Worm (Caenorhabditis elegans) whole organism, L2 larva: ENCODE measurements around the gene T25B2.3.

Source experiments
- C34F6.9 ChIP-seq: fragments of 150-350 bp; optimal IDR thresholded peaks from 2 replicates; lab custom pipeline; 2014; ENCODE audit warnings: missing biosample characterization, missing genetic modification characterization
- F13H6.1 ChIP-seq: sonication (generic microtip); optimal IDR thresholded peaks from 2 replicates; lab custom pipeline; 2016; ENCODE audit warnings: missing genetic modification characterization, missing compliant biosample characterization
- R02D3.7 ChIP-seq: fragments of 150-350 bp; optimal IDR thresholded peaks from 2 replicates; lab custom pipeline; 2014; ENCODE audit warnings: missing biosample characterization, missing genetic modification characterization
- ZK546.5 ChIP-seq: sonication (generic microtip); optimal IDR thresholded peaks from 2 replicates; lab custom pipeline; 2017; ENCODE audit warnings: missing biosample characterization, missing genetic modification characterization
- aly-2 ChIP-seq: fragments of 150-350 bp; optimal IDR thresholded peaks from 2 replicates; lab custom pipeline; 2014; ENCODE audit warnings: missing biosample characterization, missing genetic modification characterization
- blmp-1 ChIP-seq: sonication (generic microtip); optimal IDR thresholded peaks from 2 replicates; lab custom pipeline; 2017; ENCODE audit warnings: missing genetic modification characterization, mild to moderate bottlenecking, missing compliant biosample characterization, antibody characterized with exemption, moderate library complexity; ENCODE audit not compliant: insufficient read depth
- ceh-82 ChIP-seq: fragments of 150-350 bp; optimal IDR thresholded peaks from 2 replicates; lab custom pipeline; 2014; ENCODE audit warnings: missing biosample characterization, missing genetic modification characterization
- crh-2 ChIP-seq: sonication (generic microtip); optimal IDR thresholded peaks from 2 replicates; lab custom pipeline; 2017; ENCODE audit warnings: missing biosample characterization, missing genetic modification characterization
- dmd-4 ChIP-seq: sonication (generic microtip); optimal IDR thresholded peaks from 2 replicates; lab custom pipeline; 2017; ENCODE audit warnings: missing biosample characterization, missing genetic modification characterization
- egl-27 ChIP-seq: sonication (generic microtip); optimal IDR thresholded peaks from 3 replicates; lab custom pipeline; 2017; ENCODE audit warnings: missing biosample characterization, missing genetic modification reagents, missing genetic modification characterization
- elt-1 ChIP-seq: fragments of 150-350 bp; optimal IDR thresholded peaks from 2 replicates; lab custom pipeline; 2014; ENCODE audit warnings: missing biosample characterization, missing genetic modification characterization
- fos-1 ChIP-seq: fragments of 150-350 bp; optimal IDR thresholded peaks from 2 replicates; lab custom pipeline; 2014; ENCODE audit warnings: missing biosample characterization, missing genetic modification characterization
- gmeb-1 ChIP-seq: fragments of 150-350 bp; optimal IDR thresholded peaks from 2 replicates; lab custom pipeline; 2014; ENCODE audit warnings: missing biosample characterization, missing genetic modification characterization
- lin-39 ChIP-seq: fragments of 150-350 bp; optimal IDR thresholded peaks from 2 replicates; lab custom pipeline; 2014; ENCODE audit warnings: missing biosample characterization, missing genetic modification reagents, missing genetic modification characterization
- mbf-1 ChIP-seq: sonication (generic microtip); optimal IDR thresholded peaks from 2 replicates; lab custom pipeline; 2017; ENCODE audit warnings: missing biosample characterization, missing genetic modification characterization
- mdl-1 ChIP-seq, 2 experiments: fragments of 150-350 bp in 1 of 2; sonication (generic microtip) in 1 of 2; optimal IDR thresholded peaks; 2 replicates each; lab custom pipeline; 2017; ENCODE audit warnings: missing biosample characterization in 2 of 2, missing genetic modification characterization in 2 of 2
- nhr-11 ChIP-seq: fragments of 150-350 bp; optimal IDR thresholded peaks from 2 replicates; lab custom pipeline; 2014; ENCODE audit warnings: missing biosample characterization, missing genetic modification characterization
- nhr-12 ChIP-seq: fragments of 150-350 bp; optimal IDR thresholded peaks from 2 replicates; lab custom pipeline; 2014; ENCODE audit warnings: missing biosample characterization, missing genetic modification characterization
- nhr-77 ChIP-seq: fragments of 150-350 bp; optimal IDR thresholded peaks from 2 replicates; lab custom pipeline; 2014; ENCODE audit warnings: missing biosample characterization, missing genetic modification characterization
- peb-1 ChIP-seq: fragments of 150-350 bp; optimal IDR thresholded peaks from 2 replicates; lab custom pipeline; 2014; ENCODE audit warnings: missing biosample characterization, missing genetic modification characterization
- sem-4 ChIP-seq: fragments of 150-350 bp; optimal IDR thresholded peaks from 2 replicates; lab custom pipeline; 2014; ENCODE audit warnings: missing biosample characterization, missing genetic modification reagents, missing genetic modification characterization
- sma-9 ChIP-seq, 2 experiments: fragments of 150-350 bp in 1 of 2; sonication (generic microtip) in 1 of 2; optimal IDR thresholded peaks; 2 replicates each; lab custom pipeline; 2014 to 2016; ENCODE audit warnings: missing genetic modification characterization in 2 of 2, mild to moderate bottlenecking in 1 of 2, missing biosample characterization in 1 of 2, missing compliant biosample characterization in 1 of 2, missing genetic modification reagents in 1 of 2, moderate library complexity in 1 of 2
- snpc-4 ChIP-seq: fragments of 150-350 bp; optimal IDR thresholded peaks from 2 replicates; lab custom pipeline; 2014; ENCODE audit warnings: missing biosample characterization, missing genetic modification characterization
- unc-62 ChIP-seq: fragments of 150-350 bp; optimal IDR thresholded peaks from 2 replicates; lab custom pipeline; 2014; ENCODE audit warnings: missing biosample characterization, missing genetic modification reagents, missing genetic modification characterization
- zag-1 ChIP-seq: fragments of 150-350 bp; optimal IDR thresholded peaks from 2 replicates; lab custom pipeline; 2014; ENCODE audit warnings: missing biosample characterization, missing genetic modification characterization
- ztf-1 ChIP-seq: fragments of 200-800 bp; sonication (Bioruptor generic); conservative IDR thresholded peaks from 2 replicates; pipeline ENCODE4 v1.3.6; 2022; ENCODE audit warnings: missing genetic modification characterization, missing compliant biosample characterization
- ztf-11 ChIP-seq: sonication (generic microtip); optimal IDR thresholded peaks from 2 replicates; lab custom pipeline; 2017; ENCODE audit warnings: missing biosample characterization, missing genetic modification characterization
- ztf-4 ChIP-seq: fragments of 150-350 bp; optimal IDR thresholded peaks from 2 replicates; lab custom pipeline; 2014; ENCODE audit warnings: missing biosample characterization, missing genetic modification characterization

The T25B2.3 gene

ce11 chrX:6219892-6220291 is 44.0 kb downstream of the T25B2.3 start (continued):
- no peak for TF ChIP-seq nhr-12 (tag; lab: Kevin White, UChicago)
- peak; percentile 53 for TF ChIP-seq egl-27 (tag; lab: Kevin White, UChicago)
- TF ChIP-seq ZK546.5 (tag; lab: Kevin White, UChicago), result no peak
- no peak for TF ChIP-seq zag-1 (tag; lab: Kevin White, UChicago)
- TF ChIP-seq ztf-4 (tag; lab: Kevin White, UChicago), result no peak
- peak; percentile 20 for TF ChIP-seq sem-4 (tag; lab: Kevin White, UChicago)
- no peak for TF ChIP-seq nhr-11 (tag; lab: Kevin White, UChicago)
- no peak for TF ChIP-seq ztf-11 (tag; lab: Kevin White, UChicago)
- no peak for TF ChIP-seq aly-2 (tag; lab: Kevin White, UChicago)
- TF ChIP-seq ceh-82, result no peak
- TF ChIP-seq R02D3.7 (tag; lab: Kevin White, UChicago), result no peak
- TF ChIP-seq unc-62 (GFP tag; lab: Kevin White, UChicago), result no peak

- TF ChIP-seq sma-9 (GFP tag; optimal IDR thresholded peaks at IDR 0.05; lab: Kevin White, UChicago), result no peak
- no peak for TF ChIP-seq sma-9 (tag; optimal IDR thresholded peaks at IDR 0.05; lab: Kevin White, UChicago)
- TF ChIP-seq mdl-1 (tag; optimal IDR thresholded peaks at IDR 0.05; lab: Kevin White, UChicago), result no peak
- TF ChIP-seq snpc-4 (tag; lab: Kevin White, UChicago), result no peak
- no peak for TF ChIP-seq C34F6.9 (tag; lab: Kevin White, UChicago)
- TF ChIP-seq elt-1 (tag; lab: Kevin White, UChicago), result no peak
- no peak for TF ChIP-seq lin-39 (tag; lab: Kevin White, UChicago)
- no peak for TF ChIP-seq gmeb-1 (tag; lab: Kevin White, UChicago)
- no peak for TF ChIP-seq nhr-77
- TF ChIP-seq ztf-11 (tag; lab: Kevin White, UChicago), result no peak
- TF ChIP-seq nhr-12 (tag; lab: Kevin White, UChicago), result no peak
- no peak for TF ChIP-seq F13H6.1 (tag; lab: Kevin White, UChicago)
- TF ChIP-seq zag-1 (tag; lab: Kevin White, UChicago), result no peak
- TF ChIP-seq crh-2 (tag; lab: Kevin White, UChicago), result no peak
- no peak for TF ChIP-seq mbf-1 (tag; lab: Kevin White, UChicago)
- TF ChIP-seq fos-1 (tag; lab: Kevin White, UChicago), result no peak
- TF ChIP-seq ztf-1, result no peak
- no peak for TF ChIP-seq peb-1 (tag; lab: Kevin White, UChicago)
- TF ChIP-seq blmp-1 (tag; lab: Kevin White, UChicago), result no peak
- TF ChIP-seq sem-4 (tag; lab: Kevin White, UChicago), result no peak
- no peak for TF ChIP-seq dmd-4 (tag; lab: Kevin White, UChicago)
- TF ChIP-seq, all 48 proteins: peak for 0
These were observed 45.2 kb downstream of the T25B2.3 start for ce11 chrX:6221097-6221496.

ce11 chrX:6224841-6225240 is 48.9 kb downstream of the T25B2.3 start:
- TF ChIP-seq zag-1 (tag; lab: Kevin White, UChicago) (no peak), sma-9 (GFP tag; optimal IDR thresholded peaks at IDR 0.05; lab: Kevin White, UChicago) (peak; percentile 32), sma-9 (tag; optimal IDR thresholded peaks at IDR 0.05; lab: Kevin White, UChicago) (no peak)
